Worm (Caenorhabditis elegans) whole organism, L1 larva: ENCODE results near the gene K07E8.7.

Experiments
- C04F5.9 ChIP-seq: sonication (generic microtip); optimal IDR thresholded peaks from 2 replicates; lab custom pipeline; 2016; ENCODE audit warnings: missing genetic modification characterization, missing compliant biosample characterization
- C16A3.4 ChIP-seq: fragments of 150-350 bp; optimal IDR thresholded peaks from 2 replicates; lab custom pipeline; 2014; ENCODE audit warnings: missing biosample characterization, missing genetic modification characterization
- C34B4.2 ChIP-seq: sonication (generic microtip); optimal IDR thresholded peaks from 2 replicates; lab custom pipeline; 2017; ENCODE audit warnings: mild to moderate bottlenecking, missing genetic modification characterization, missing compliant biosample characterization
- F16B12.6 ChIP-seq: fragments of 150-350 bp; optimal IDR thresholded peaks from 2 replicates; lab custom pipeline; 2014; ENCODE audit warnings: missing biosample characterization, missing genetic modification characterization
- aha-1 ChIP-seq: fragments of 150-350 bp; optimal IDR thresholded peaks from 2 replicates; lab custom pipeline; 2014; ENCODE audit warnings: missing biosample characterization, missing genetic modification characterization
- alr-1 ChIP-seq: fragments of 200-800 bp; sonication (Bioruptor generic); optimal IDR thresholded peaks from 2 replicates; lab custom pipeline; 2018; ENCODE audit warnings: borderline replicate concordance, mild to moderate bottlenecking, missing genetic modification characterization, missing compliant biosample characterization
- ama-1 ChIP-seq: fragments of 150-350 bp; optimal IDR thresholded peaks from 2 replicates; lab custom pipeline; 2014
- blmp-1 ChIP-seq: fragments of 150-350 bp; optimal IDR thresholded peaks from 2 replicates; lab custom pipeline; 2014; ENCODE audit warnings: missing biosample characterization, missing genetic modification characterization
- ceh-63 ChIP-seq: fragments of 200-800 bp; sonication (Bioruptor generic); optimal IDR thresholded peaks from 2 replicates; lab custom pipeline; 2018; ENCODE audit warnings: mild to moderate bottlenecking, missing genetic modification characterization, missing compliant biosample characterization
- ceh-8 ChIP-seq: fragments of 200-800 bp; sonication (Bioruptor generic); optimal IDR thresholded peaks from 2 replicates; lab custom pipeline; 2018; ENCODE audit warnings: mild to moderate bottlenecking, missing genetic modification characterization, moderate library complexity, missing compliant biosample characterization
- ceh-82 ChIP-seq, 3 experiments: fragments of 150-350 bp in 1 of 3; sonication (generic microtip) in 2 of 3; optimal IDR thresholded peaks; 2 replicates each; lab custom pipeline; 2014 to 2017; ENCODE audit warnings: missing biosample characterization in 3 of 3, missing genetic modification characterization in 3 of 3
- ces-1 ChIP-seq: fragments of 150-350 bp; optimal IDR thresholded peaks from 2 replicates; lab custom pipeline; 2014; ENCODE audit warnings: missing biosample characterization, missing genetic modification reagents, missing genetic modification characterization
- dpl-1 ChIP-seq, 3 experiments: fragments of 150-350 bp in 2 of 3; sonication (generic microtip) in 1 of 3; optimal IDR thresholded peaks; 2 replicates each; lab custom pipeline; 2014 to 2017; ENCODE audit warnings: missing biosample characterization in 3 of 3, missing genetic modification characterization in 3 of 3, missing genetic modification reagents in 3 of 3
- efl-3 ChIP-seq: fragments of 200-800 bp; sonication (Bioruptor generic); optimal IDR thresholded peaks from 2 replicates; lab custom pipeline; 2018; ENCODE audit warnings: mild to moderate bottlenecking, missing genetic modification characterization, missing compliant biosample characterization
- elt-3 ChIP-seq, 6 experiments: fragments of 150-350 bp in 1 of 6; sonication (generic microtip); optimal IDR thresholded peaks; 2 replicates each; lab custom pipeline; 2017 to 2018; ENCODE audit warnings: missing biosample characterization in 6 of 6, missing genetic modification characterization in 6 of 6, inconsistent platforms in 1 of 6
- fkh-10 ChIP-seq: sonication (generic microtip); optimal IDR thresholded peaks from 2 replicates; lab custom pipeline; 2017; ENCODE audit warnings: missing biosample characterization, missing genetic modification reagents, missing genetic modification characterization
- fos-1 ChIP-seq: fragments of 150-350 bp; optimal IDR thresholded peaks from 2 replicates; lab custom pipeline; 2014; ENCODE audit warnings: missing biosample characterization, missing genetic modification characterization
- grh-1 ChIP-seq: fragments of 200-800 bp; sonication (Bioruptor generic); IDR thresholded peaks from 2 replicates; pipeline ENCODE4 v1.3.6; 2022; ENCODE audit warnings: missing genetic modification reagents, missing genetic modification characterization, missing compliant biosample characterization
- hlh-17 ChIP-seq: fragments of 200-800 bp; sonication (Bioruptor generic); optimal IDR thresholded peaks from 2 replicates; lab custom pipeline; 2018; ENCODE audit warnings: missing genetic modification characterization, mild to moderate bottlenecking, missing compliant biosample characterization, moderate library complexity, borderline replicate concordance
- hpl-2 ChIP-seq: fragments of 150-350 bp; optimal IDR thresholded peaks from 2 replicates; lab custom pipeline; 2014; ENCODE audit warnings: missing biosample characterization, missing genetic modification reagents, missing genetic modification characterization
- irx-1 ChIP-seq: sonication (generic microtip); optimal IDR thresholded peaks from 2 replicates; lab custom pipeline; 2016; ENCODE audit warnings: missing genetic modification characterization, missing compliant biosample characterization
- isw-1 ChIP-seq: fragments of 200-800 bp; sonication (Bioruptor generic); IDR thresholded peaks from 2 replicates; pipeline ENCODE4 v1.3.6; 2022; ENCODE audit warnings: missing genetic modification characterization, missing compliant biosample characterization
- lin-14 ChIP-seq: fragments of 200-800 bp; sonication (Bioruptor generic); optimal IDR thresholded peaks from 2 replicates; lab custom pipeline; 2018; ENCODE audit warnings: mild to moderate bottlenecking, missing genetic modification characterization, moderate library complexity, missing compliant biosample characterization
- lin-35 ChIP-seq, 2 experiments: fragments of 150-350 bp; optimal IDR thresholded peaks; 2 replicates each; lab custom pipeline; 2014; ENCODE audit warnings: missing biosample characterization in 2 of 2, missing genetic modification characterization in 2 of 2, missing genetic modification reagents in 2 of 2
- lir-3 ChIP-seq: sonication (generic microtip); optimal IDR thresholded peaks from 2 replicates; lab custom pipeline; 2016; ENCODE audit warnings: mild to moderate bottlenecking, missing genetic modification characterization, moderate library complexity, missing compliant biosample characterization; ENCODE audit not compliant: poor library complexity
- lsy-2 ChIP-seq, 2 experiments: fragments of 150-350 bp; optimal IDR thresholded peaks; 2 replicates each; lab custom pipeline; 2014; ENCODE audit warnings: missing biosample characterization in 2 of 2, missing genetic modification characterization in 2 of 2
- mdl-1 ChIP-seq, 2 experiments: fragments of 150-350 bp; optimal IDR thresholded peaks; 2 replicates each; lab custom pipeline; 2014 to 2017; ENCODE audit warnings: missing biosample characterization in 2 of 2, missing genetic modification characterization in 2 of 2, inconsistent platforms in 1 of 2
- mef-2 ChIP-seq: fragments of 150-350 bp; optimal IDR thresholded peaks from 2 replicates; lab custom pipeline; 2014; ENCODE audit warnings: missing biosample characterization, missing genetic modification characterization
- mep-1 ChIP-seq: fragments of 150-350 bp; optimal IDR thresholded peaks from 2 replicates; lab custom pipeline; 2014; ENCODE audit warnings: missing biosample characterization, missing genetic modification characterization
- nhr-11 ChIP-seq: fragments of 150-350 bp; optimal IDR thresholded peaks from 2 replicates; lab custom pipeline; 2014; ENCODE audit warnings: missing biosample characterization, missing genetic modification characterization
- nhr-12 ChIP-seq: sonication (generic microtip); optimal IDR thresholded peaks from 2 replicates; lab custom pipeline; 2017; ENCODE audit warnings: missing biosample characterization, missing genetic modification characterization
- nhr-19 ChIP-seq: fragments of 200-800 bp; sonication (Bioruptor generic); conservative IDR thresholded peaks from 2 replicates; pipeline ENCODE4 v1.3.6; 2022; ENCODE audit warnings: missing genetic modification characterization, missing compliant biosample characterization
- nhr-20 ChIP-seq: sonication (generic microtip); optimal IDR thresholded peaks from 2 replicates; lab custom pipeline; 2016; ENCODE audit warnings: mild to moderate bottlenecking, missing genetic modification characterization, missing compliant biosample characterization
- nhr-28 ChIP-seq: fragments of 150-350 bp; optimal IDR thresholded peaks from 2 replicates; lab custom pipeline; 2014; ENCODE audit warnings: missing biosample characterization, missing genetic modification characterization
- nhr-47 ChIP-seq: sonication (generic microtip); optimal IDR thresholded peaks from 2 replicates; lab custom pipeline; 2016; ENCODE audit warnings: mild to moderate bottlenecking, missing genetic modification characterization, moderate library complexity, missing compliant biosample characterization
- nhr-76 ChIP-seq: sonication (generic microtip); optimal IDR thresholded peaks from 2 replicates; lab custom pipeline; 2017; ENCODE audit warnings: missing biosample characterization, missing genetic modification characterization
- nhr-77 ChIP-seq: fragments of 150-350 bp; optimal IDR thresholded peaks from 2 replicates; lab custom pipeline; 2014; ENCODE audit warnings: missing biosample characterization, missing genetic modification characterization
- nhr-84 ChIP-seq: sonication (generic microtip); optimal IDR thresholded peaks from 2 replicates; lab custom pipeline; 2017; ENCODE audit warnings: missing biosample characterization, missing genetic modification characterization
- nhr-85 ChIP-seq: sonication (generic microtip); peaks from one replicate; lab custom pipeline; 2016; ENCODE audit warnings: missing genetic modification characterization, inconsistent platforms, missing compliant biosample characterization
- pqm-1 ChIP-seq: sonication (generic microtip); optimal IDR thresholded peaks from 3 replicates; lab custom pipeline; 2017; ENCODE audit warnings: missing biosample characterization, missing genetic modification characterization
- snpc-4 ChIP-seq: fragments of 150-350 bp; optimal IDR thresholded peaks from 2 replicates; lab custom pipeline; 2014; ENCODE audit warnings: missing biosample characterization, missing genetic modification characterization
- snu-23 ChIP-seq: sonication (generic microtip); optimal IDR thresholded peaks from 2 replicates; lab custom pipeline; 2016; ENCODE audit warnings: missing genetic modification characterization, missing compliant biosample characterization
- sptf-1 ChIP-seq: fragments of 150-350 bp; optimal IDR thresholded peaks from 2 replicates; lab custom pipeline; 2014; ENCODE audit warnings: missing biosample characterization, missing genetic modification characterization
- sup-37 ChIP-seq: fragments of 200-800 bp; sonication (Bioruptor generic); optimal IDR thresholded peaks from 2 replicates; lab custom pipeline; 2018; ENCODE audit warnings: mild to moderate bottlenecking, missing genetic modification characterization, missing compliant biosample characterization
- swsn-7 ChIP-seq: sonication (generic microtip); optimal IDR thresholded peaks from 2 replicates; lab custom pipeline; 2016; ENCODE audit warnings: missing genetic modification characterization, missing compliant biosample characterization
- tlp-1 ChIP-seq: fragments of 150-350 bp; optimal IDR thresholded peaks from 2 replicates; lab custom pipeline; 2014; ENCODE audit warnings: missing biosample characterization, missing genetic modification characterization
- unc-130 ChIP-seq: fragments of 150-350 bp; optimal IDR thresholded peaks from 2 replicates; lab custom pipeline; 2017; ENCODE audit warnings: missing biosample characterization, missing genetic modification characterization, inconsistent platforms
- unc-30 ChIP-seq: sonication (generic microtip); optimal IDR thresholded peaks from 2 replicates; lab custom pipeline; 2017; ENCODE audit warnings: missing biosample characterization, missing genetic modification characterization
- unc-86 ChIP-seq: sonication (generic microtip); optimal IDR thresholded peaks from 2 replicates; lab custom pipeline; 2016; ENCODE audit warnings: missing genetic modification characterization, missing compliant biosample characterization
- unc-98 ChIP-seq: fragments of 200-800 bp; sonication (Bioruptor generic); IDR thresholded peaks from 2 replicates; pipeline ENCODE4 v1.3.6; 2022; ENCODE audit warnings: missing genetic modification characterization, missing compliant biosample characterization
- zip-4 ChIP-seq: fragments of 200-800 bp; sonication (Bioruptor generic); optimal IDR thresholded peaks from 2 replicates; lab custom pipeline; 2018; ENCODE audit warnings: mild to moderate bottlenecking, missing genetic modification characterization, moderate library complexity, missing compliant biosample characterization
- ztf-11 ChIP-seq, 2 experiments: sonication (generic microtip); optimal IDR thresholded peaks; 2 replicates each; lab custom pipeline; 2016 to 2017; ENCODE audit warnings: missing genetic modification characterization in 2 of 2, missing biosample characterization in 1 of 2, missing compliant biosample characterization in 1 of 2
- ztf-4 ChIP-seq: fragments of 150-350 bp; optimal IDR thresholded peaks from 2 replicates; lab custom pipeline; 2014; ENCODE audit warnings: missing biosample characterization, missing genetic modification characterization

The K07E8.7 gene

ce11 chrII:650321-651005 is at the start of gene K07E8.7, which contains the start of gene frpr-14:
K07E8.7 (minus strand) TSS chrII:650367.
frpr-14 (plus strand) TSS chrII:650955.
- peak; percentile 52 to 64 for TF ChIP-seq lin-35 (GFP tag; optimal IDR thresholded peaks at IDR 0.05; lab: Kevin White, UChicago)
- no peak for TF ChIP-seq sptf-1
- TF ChIP-seq mef-2 (tag; lab: Kevin White, UChicago) = no peak
- no peak for TF ChIP-seq unc-130 (tag; lab: Kevin White, UChicago)
- TF ChIP-seq snpc-4 (tag; lab: Kevin White, UChicago) = no peak
- no peak for TF ChIP-seq C34B4.2 (tag; lab: Kevin White, UChicago)
- TF ChIP-seq nhr-47 (tag; lab: Kevin White, UChicago) = peak; percentile 56
- no peak for TF ChIP-seq ztf-11 (tag; optimal IDR thresholded peaks at IDR 0.05; lab: Kevin White, UChicago)
- TF ChIP-seq nhr-84 (tag; lab: Kevin White, UChicago) = no peak
- no peak for TF ChIP-seq ztf-4
- TF ChIP-seq hpl-2 (GFP tag; lab: Kevin White, UChicago) = no peak
- peak; percentile 16 for TF ChIP-seq nhr-20
- no peak for TF ChIP-seq ceh-82 (tag; optimal IDR thresholded peaks at IDR 0.05; lab: Kevin White, UChicago)
- TF ChIP-seq nhr-77 (tag; lab: Kevin White, UChicago) = no peak
- no peak for TF ChIP-seq nhr-28 (tag; lab: Kevin White, UChicago)
- no peak for TF ChIP-seq zip-4
- TF ChIP-seq isw-1 (GFP tag; lab: Robert Waterston, UW) = peak; percentile 96
- peak in 1 of 6 experiments; percentile 5 for TF ChIP-seq elt-3 (tag; optimal IDR thresholded peaks at IDR 0.05; lab: Kevin White, UChicago)
- TF ChIP-seq ces-1 (GFP tag; lab: Kevin White, UChicago) = no peak
- no peak for TF ChIP-seq nhr-12 (tag; lab: Kevin White, UChicago)
- TF ChIP-seq aha-1 (tag; lab: Kevin White, UChicago) = no peak
- peak; percentile 6 for TF ChIP-seq unc-86
- TF ChIP-seq fkh-10 (GFP tag; lab: Kevin White, UChicago) = peak; percentile 47
- TF ChIP-seq lin-14 (GFP tag; lab: Kevin White, UChicago) = peak; percentile 38
- TF ChIP-seq sup-37 (GFP tag; lab: Kevin White, UChicago) = no peak
- no peak for TF ChIP-seq hlh-17 (GFP tag; lab: Kevin White, UChicago)
- no peak for TF ChIP-seq unc-30 (tag; lab: Kevin White, UChicago)
- TF ChIP-seq efl-3 (GFP tag; lab: Kevin White, UChicago) = no peak
- no peak for TF ChIP-seq F16B12.6
- no peak for TF ChIP-seq C04F5.9
- TF ChIP-seq nhr-11 (tag; lab: Kevin White, UChicago) = no peak
- no peak for TF ChIP-seq lir-3 (tag; lab: Kevin White, UChicago)
- no peak for TF ChIP-seq blmp-1
- no peak for TF ChIP-seq unc-98 (GFP tag; lab: Robert Waterston, UW)
- TF ChIP-seq tlp-1 (tag; lab: Kevin White, UChicago) = no peak
- no peak for TF ChIP-seq fos-1 (tag; lab: Kevin White, UChicago)
- TF ChIP-seq ama-1 (lab: Kevin White, UChicago) = no peak
- TF ChIP-seq lsy-2 (tag; optimal IDR thresholded peaks at IDR 0.05; lab: Kevin White, UChicago) = peak; percentile 35 to 64
- TF ChIP-seq nhr-85 (tag; lab: Kevin White, UChicago) = peak; percentile 71
- no peak for TF ChIP-seq pqm-1 (tag; lab: Kevin White, UChicago)
- peak; percentile 26 for TF ChIP-seq mep-1 (tag; lab: Kevin White, UChicago)
- TF ChIP-seq snu-23 = no peak
- TF ChIP-seq nhr-76 (tag; lab: Kevin White, UChicago) = no peak
- no peak for TF ChIP-seq alr-1 (tag; lab: Kevin White, UChicago)
- peak in 2 of 3 experiments; percentile 37 to 47 for TF ChIP-seq dpl-1 (GFP tag; optimal IDR thresholded peaks at IDR 0.05; lab: Kevin White, UChicago)
- no peak for TF ChIP-seq ceh-63 (GFP tag; lab: Kevin White, UChicago)
- no peak for TF ChIP-seq mdl-1 (tag; optimal IDR thresholded peaks at IDR 0.05; lab: Kevin White, UChicago)
- no peak for TF ChIP-seq ceh-8 (GFP tag; lab: Kevin White, UChicago)
- TF ChIP-seq nhr-19 = no peak
- TF ChIP-seq grh-1 (GFP tag; lab: Robert Waterston, UW) = peak; percentile 28; the same call in 1 of the 2 replicates
- TF ChIP-seq C16A3.4 = no peak
- TF ChIP-seq irx-1 (tag; lab: Kevin White, UChicago) = no peak
- peak; percentile 29 for TF ChIP-seq swsn-7
